In the genomic region with DNA sequence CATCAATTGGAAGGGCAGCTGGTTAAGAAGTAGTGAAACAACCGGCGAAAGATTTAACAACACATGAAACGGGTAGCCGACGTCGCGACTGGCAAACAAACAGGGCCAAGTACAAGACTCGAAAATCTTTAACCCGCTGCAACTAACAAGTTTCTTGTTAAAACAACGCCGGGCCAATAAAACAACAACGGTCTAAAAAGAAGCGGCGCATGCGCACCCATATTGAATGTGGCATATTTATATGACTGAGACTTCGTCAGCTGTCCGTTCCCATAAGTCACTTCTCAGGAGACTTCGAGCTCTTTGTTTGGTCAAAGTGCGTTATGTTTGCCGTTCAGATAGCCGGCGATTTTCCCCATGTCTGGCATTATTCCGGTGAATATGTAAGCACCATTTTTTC, we compare ENCODE assay signal across 2 fruit fly cellular contexts.
A peak's percentile ranks its signal among the peaks of the same experiment; 100 is the strongest.
TF ChIP-seq lines count a peak whose summit lies in the region.

No protein-coding gene starts in this region.

- TF ChIP-seq CTCF in whole organism, embryonic (GFP tag; optimal IDR thresholded peaks at IDR 0.05; lab: Kevin White, UChicago) = no peak

TF ChIP-seq in whole organism, embryonic, 481 proteins besides CTCF, POLR2A, EP300 and RAD21:
- TF ChIP-seq NC2α (GFP tag; optimal IDR thresholded peaks at IDR 0.05; lab: Kevin White, UChicago) (no peak), CG18262 (tag; optimal IDR thresholded peaks at IDR 0.05; lab: Kevin White, UChicago) (no peak), kni (GFP tag; optimal IDR thresholded peaks at IDR 0.05; lab: Kevin White, UChicago) (peak; percentile 45), lilli (GFP tag; optimal IDR thresholded peaks at IDR 0.05; lab: Kevin White, UChicago) (no peak), CG14965 (GFP tag; optimal IDR thresholded peaks at IDR 0.05; lab: Kevin White, UChicago; ENCODE audit: borderline replicate concordance) (no peak), tll (GFP tag; optimal IDR thresholded peaks at IDR 0.05; lab: Kevin White, UChicago) (peak in 1 of 2 experiments; percentile 90), esg (GFP tag; conservative IDR thresholded peaks at IDR 0.05; lab: Robert Waterston, UW) (no peak), CG2199 (GFP tag; IDR thresholded peaks at IDR 0.05; lab: Robert Waterston, UW) (peak; percentile 59; the same call in 1 of the 3 replicates)

TF ChIP-seq in whole organism, prepupa, 60 proteins besides CTCF, POLR2A, EP300 and RAD21:
- TF ChIP-seq fkh (GFP tag; optimal IDR thresholded peaks at IDR 0.05; lab: Kevin White, UChicago) (peak; percentile 26), CG31627 (GFP tag; optimal IDR thresholded peaks at IDR 0.05; lab: Kevin White, UChicago) (no peak)
